Worm (Caenorhabditis elegans) whole organism, L4 larva: ENCODE data around the gene col-44.

Experiments used
- F37D6.2 ChIP-seq: sonication (generic microtip); optimal IDR thresholded peaks from 2 replicates; lab custom pipeline; 2016; ENCODE audit warnings: mild to moderate bottlenecking, missing genetic modification characterization, missing compliant biosample characterization
- ama-1 ChIP-seq: fragments of 150-350 bp; optimal IDR thresholded peaks from 2 replicates; lab custom pipeline; 2014; ENCODE audit warnings: inconsistent platforms, mixed read lengths
- ceh-28 ChIP-seq: fragments of 150-350 bp; optimal IDR thresholded peaks from 2 replicates; lab custom pipeline; 2014; ENCODE audit warnings: missing biosample characterization, missing genetic modification reagents, missing genetic modification characterization
- daf-8 ChIP-seq: fragments of 200-800 bp; sonication (Bioruptor generic); IDR thresholded peaks from 2 replicates; pipeline ENCODE4 v1.3.6; 2022; ENCODE audit warnings: missing genetic modification characterization, missing compliant biosample characterization
- lim-7 ChIP-seq: fragments of 200-800 bp; sonication (Bioruptor generic); IDR thresholded peaks from 2 replicates; pipeline ENCODE4 v1.3.6; 2022; ENCODE audit warnings: missing genetic modification characterization, missing compliant biosample characterization
- lin-39 ChIP-seq: fragments of 150-350 bp; optimal IDR thresholded peaks from 2 replicates; lab custom pipeline; 2014; ENCODE audit warnings: missing biosample characterization, missing genetic modification reagents, missing genetic modification characterization
- lir-3 ChIP-seq: sonication (generic microtip); optimal IDR thresholded peaks from 2 replicates; lab custom pipeline; 2016; ENCODE audit warnings: mild to moderate bottlenecking, missing genetic modification characterization, missing compliant biosample characterization
- nhr-76 ChIP-seq: fragments of 150-350 bp; optimal IDR thresholded peaks from 2 replicates; lab custom pipeline; 2014; ENCODE audit warnings: missing biosample characterization, missing genetic modification characterization
- nhr-77 ChIP-seq: fragments of 150-350 bp; optimal IDR thresholded peaks from 2 replicates; lab custom pipeline; 2014; ENCODE audit warnings: missing biosample characterization, missing genetic modification characterization
- rbr-2 ChIP-seq: sonication (generic microtip); optimal IDR thresholded peaks from 2 replicates; lab custom pipeline; 2016; ENCODE audit warnings: missing genotype, missing genetic modification characterization, missing compliant biosample characterization

ce11 chrX:13569854-13570253 is 21.4 kb upstream of the col-44 start, which contains the start of gene R01E6.7:
- TF ChIP-seq nhr-77 = no peak
- TF ChIP-seq lin-39 = no peak
- TF ChIP-seq ama-1 (lab: Kevin White, UChicago) = no peak
- TF ChIP-seq daf-8 (GFP tag; lab: Robert Waterston, UW) = no peak
- TF ChIP-seq lim-7 = no peak
- TF ChIP-seq rbr-2 (tag; lab: Kevin White, UChicago) = no peak
- TF ChIP-seq ceh-28 (tag; lab: Kevin White, UChicago) = no peak
- no peak for TF ChIP-seq F37D6.2 (tag; lab: Kevin White, UChicago)
- no peak for TF ChIP-seq lir-3 (tag; lab: Kevin White, UChicago)
- no peak for TF ChIP-seq nhr-76 (tag; lab: Kevin White, UChicago)
